Fruit fly (Drosophila melanogaster): ENCODE measurements around the gene Delta.

Gene Delta

DNA sequence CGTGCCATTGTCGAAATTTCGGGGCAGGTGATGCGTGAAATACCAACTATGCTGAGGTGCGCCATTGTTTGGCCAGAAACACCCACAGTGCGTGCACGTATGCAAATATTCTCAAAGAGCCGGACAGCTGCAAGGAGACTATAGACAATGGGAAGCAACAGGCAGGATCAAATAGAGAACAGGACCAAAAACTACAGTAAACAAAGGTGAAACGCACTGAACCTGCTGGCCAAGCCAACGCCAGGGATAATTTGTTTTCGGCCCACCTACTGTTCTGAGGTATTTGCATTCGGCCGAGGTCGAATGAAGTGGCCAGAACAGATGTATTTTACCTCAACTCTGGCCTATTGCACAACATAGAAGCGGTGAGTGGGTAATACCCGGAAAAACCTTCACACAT, 15.8 kb upstream of the Delta start:
- no peak for TF ChIP-seq ttk (optimal IDR thresholded peaks at IDR 0.05)
- no peak for TF ChIP-seq insv (optimal IDR thresholded peaks at IDR 0.05)
- TF ChIP-seq h (optimal IDR thresholded peaks at IDR 0.05), result no peak
- TF ChIP-seq Sin3A (optimal IDR thresholded peaks at IDR 0.05), result no peak
- no peak for TF ChIP-seq Myc (optimal IDR thresholded peaks at IDR 0.05)
- TF ChIP-seq psq (optimal IDR thresholded peaks at IDR 0.05), result no peak

DNA sequence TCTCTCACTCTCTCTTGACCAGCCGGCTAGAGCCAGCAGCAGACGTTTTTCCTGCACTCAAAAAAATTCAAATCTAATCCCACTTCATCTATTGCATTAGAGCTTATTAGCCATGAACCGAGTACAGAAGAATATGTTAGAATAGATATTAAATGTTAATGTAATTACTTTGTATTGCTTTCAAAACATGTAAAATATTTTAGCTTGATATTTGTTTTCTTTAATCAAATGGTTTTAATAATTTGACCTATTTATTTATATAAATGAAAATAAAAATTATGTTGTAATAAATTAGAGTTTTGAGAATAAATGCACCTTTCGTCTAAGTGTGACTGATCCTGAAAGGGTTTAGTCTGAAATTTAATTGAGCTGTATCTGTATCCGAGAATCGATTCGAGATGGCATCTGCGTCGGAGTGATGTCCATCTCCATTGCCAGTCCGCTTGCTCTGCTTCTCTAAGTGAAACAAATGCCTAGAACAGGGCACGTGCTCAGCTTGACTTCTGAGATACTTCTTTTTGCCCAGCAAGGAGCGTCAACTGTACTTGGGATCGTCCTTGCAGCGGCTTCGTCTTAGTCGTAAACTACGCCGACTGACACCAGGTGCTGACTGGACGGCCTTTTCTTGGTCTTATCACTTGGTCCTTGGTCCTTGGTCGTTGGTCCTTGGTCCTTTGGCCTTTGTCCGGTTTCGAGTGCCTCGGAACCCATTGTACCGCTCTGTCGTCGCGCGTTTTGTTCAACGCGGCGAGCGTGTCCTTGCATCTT, 14.5 kb upstream of the Delta start:
- TF ChIP-seq Sin3A (optimal IDR thresholded peaks at IDR 0.05), result no peak
- no peak for TF ChIP-seq insv (optimal IDR thresholded peaks at IDR 0.05)
- TF ChIP-seq Myc (optimal IDR thresholded peaks at IDR 0.05), result no peak
- TF ChIP-seq ttk (optimal IDR thresholded peaks at IDR 0.05), result no peak
- no peak for TF ChIP-seq h (optimal IDR thresholded peaks at IDR 0.05)
- TF ChIP-seq psq (optimal IDR thresholded peaks at IDR 0.05), result no peak

DNA sequence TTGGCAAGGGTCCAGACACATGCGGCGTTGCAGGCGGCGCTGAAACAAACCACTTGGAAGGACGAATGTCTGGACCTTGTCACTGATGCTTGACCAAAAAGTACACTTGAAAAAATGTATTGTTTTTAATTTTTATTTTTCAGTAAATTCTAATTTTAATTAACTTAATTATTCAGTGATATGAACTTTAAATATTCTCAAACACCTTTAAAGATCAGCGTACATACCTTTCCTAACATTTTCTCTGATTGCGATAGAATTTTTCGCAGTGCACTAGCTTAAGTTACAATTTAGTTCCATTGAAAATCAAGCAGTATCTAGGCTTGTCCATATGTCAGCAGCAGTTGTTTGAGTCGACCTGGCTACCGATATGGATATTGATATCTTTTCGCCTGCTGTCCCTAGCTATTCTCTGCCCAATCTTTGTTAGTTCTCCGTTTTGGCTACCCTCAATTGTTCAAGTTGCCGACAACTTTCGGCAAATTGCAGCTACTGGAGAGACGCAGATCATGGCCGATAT, 13.2 kb upstream of the Delta start:
- TF ChIP-seq insv (optimal IDR thresholded peaks at IDR 0.05) (no peak), Sin3A (optimal IDR thresholded peaks at IDR 0.05) (no peak), h (optimal IDR thresholded peaks at IDR 0.05) (no peak), ttk (optimal IDR thresholded peaks at IDR 0.05) (no peak), psq (optimal IDR thresholded peaks at IDR 0.05) (no peak), Myc (optimal IDR thresholded peaks at IDR 0.05) (no peak)

DNA sequence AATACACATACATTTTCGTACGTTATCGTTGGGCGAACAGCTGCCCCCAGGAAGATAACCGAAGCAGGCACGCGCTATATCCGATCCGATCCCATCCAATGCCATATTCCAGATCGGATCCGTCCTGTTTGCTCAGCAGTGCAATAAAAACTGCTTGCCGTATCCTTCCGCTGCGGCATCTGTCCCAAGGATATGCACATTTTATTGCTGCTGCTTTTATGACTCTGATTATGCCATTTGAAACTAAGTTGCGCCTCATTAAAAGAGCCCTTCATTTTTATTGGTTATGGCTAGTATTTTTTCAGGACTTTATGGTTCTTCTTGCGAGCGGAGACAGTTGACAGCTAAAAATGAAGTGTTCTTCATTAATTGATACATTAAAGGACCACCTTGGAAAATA, 9.5 kb upstream of the Delta start:
- no peak for TF ChIP-seq ttk (optimal IDR thresholded peaks at IDR 0.05)
- TF ChIP-seq psq (optimal IDR thresholded peaks at IDR 0.05), result no peak
- no peak for TF ChIP-seq insv (optimal IDR thresholded peaks at IDR 0.05)
- TF ChIP-seq Myc (optimal IDR thresholded peaks at IDR 0.05), result no peak

DNA sequence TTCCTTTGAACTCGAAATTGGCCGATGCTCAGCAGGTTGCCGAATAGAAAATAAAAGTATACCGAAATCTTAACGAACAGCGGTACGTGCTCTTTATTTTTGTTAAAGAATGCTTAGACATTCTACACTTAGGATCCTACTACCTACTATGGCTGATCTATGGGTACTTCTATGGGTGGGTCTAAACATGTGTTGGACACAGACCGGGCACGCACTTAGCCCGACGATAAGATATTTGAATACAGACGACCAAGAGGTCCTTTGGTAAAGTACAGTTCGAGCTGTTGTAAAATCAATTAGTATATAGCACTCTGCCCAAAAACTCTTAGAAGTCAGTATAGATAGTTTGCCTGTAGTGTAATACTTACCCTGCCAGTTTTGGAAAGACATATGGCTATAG, 6.5 kb upstream of the Delta start:
- no peak for TF ChIP-seq ttk (optimal IDR thresholded peaks at IDR 0.05)
- no peak for TF ChIP-seq Sin3A (optimal IDR thresholded peaks at IDR 0.05)
- no peak for TF ChIP-seq h (optimal IDR thresholded peaks at IDR 0.05)
- no peak for TF ChIP-seq psq (optimal IDR thresholded peaks at IDR 0.05)
- TF ChIP-seq Myc (optimal IDR thresholded peaks at IDR 0.05), result no peak
- no peak for TF ChIP-seq insv (optimal IDR thresholded peaks at IDR 0.05)

DNA sequence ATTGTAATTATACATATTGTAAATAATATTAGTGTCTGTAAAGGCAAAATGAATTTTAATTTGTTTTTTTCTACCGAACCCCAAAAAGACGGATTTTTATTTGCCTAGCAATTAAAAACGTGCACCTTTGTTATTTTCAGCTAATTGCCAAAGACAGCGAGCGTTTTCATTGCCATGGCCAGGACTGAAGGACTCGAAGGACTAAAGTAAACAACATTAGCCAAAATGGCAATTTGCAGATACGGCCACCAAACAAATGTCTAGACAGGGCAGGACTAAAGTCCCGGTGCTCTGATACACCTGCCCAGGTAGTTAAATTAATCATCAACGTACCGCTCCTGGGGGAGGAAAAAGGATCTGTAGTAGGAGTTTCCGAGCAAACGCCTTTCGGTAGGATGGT, 6.0 kb upstream of the Delta start:
- TF ChIP-seq Sin3A (optimal IDR thresholded peaks at IDR 0.05) (no peak), insv (optimal IDR thresholded peaks at IDR 0.05) (no peak), h (optimal IDR thresholded peaks at IDR 0.05) (no peak), ttk (optimal IDR thresholded peaks at IDR 0.05) (no peak), Myc (optimal IDR thresholded peaks at IDR 0.05) (no peak), psq (optimal IDR thresholded peaks at IDR 0.05) (no peak)

DNA sequence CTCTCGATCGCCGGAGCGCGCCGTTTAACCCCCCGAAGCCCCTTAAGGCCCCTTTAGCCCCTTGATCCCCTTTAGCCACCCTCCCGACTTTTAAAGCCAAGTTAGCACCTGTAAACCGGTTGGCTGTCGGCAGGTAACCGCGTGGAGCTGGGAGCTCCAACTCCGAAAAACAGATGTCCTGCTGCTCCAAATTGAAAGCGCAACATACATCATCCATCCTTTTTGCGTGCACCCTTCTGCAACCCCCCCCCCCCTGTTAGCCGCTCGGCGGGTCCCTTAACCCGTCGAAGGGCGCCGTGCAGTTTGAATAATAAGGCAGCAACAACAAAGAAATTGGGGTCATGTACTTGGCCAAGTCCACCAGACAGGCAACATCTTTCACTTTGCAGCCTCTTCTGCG, 2.7 kb upstream of the Delta start:
- no peak for TF ChIP-seq psq (optimal IDR thresholded peaks at IDR 0.05)
- no peak for TF ChIP-seq Myc (optimal IDR thresholded peaks at IDR 0.05)

DNA sequence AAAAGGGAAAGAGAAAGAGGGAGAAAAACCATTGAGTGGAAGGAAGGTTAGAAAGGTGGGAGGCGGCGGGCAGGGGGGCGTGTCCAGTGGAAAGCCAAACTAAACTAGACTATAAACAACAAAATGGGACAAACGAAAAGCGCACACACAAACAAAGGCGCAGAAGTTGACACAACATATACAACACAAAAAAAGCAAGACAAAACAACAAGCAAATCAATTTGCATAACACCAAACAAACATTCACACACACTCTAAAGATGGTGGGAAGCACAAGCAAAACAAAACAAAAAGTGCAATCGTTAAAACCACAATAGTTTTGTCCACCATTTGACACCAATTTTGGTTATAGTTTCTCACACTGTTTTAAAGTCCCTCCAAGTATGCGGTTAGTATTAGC, 3.6 kb downstream of the Delta start:
- no peak for TF ChIP-seq ttk (optimal IDR thresholded peaks at IDR 0.05)
- no peak for TF ChIP-seq insv (optimal IDR thresholded peaks at IDR 0.05)
- TF ChIP-seq Sin3A (optimal IDR thresholded peaks at IDR 0.05), result no peak
- TF ChIP-seq psq (optimal IDR thresholded peaks at IDR 0.05), result no peak
- no peak for TF ChIP-seq h (optimal IDR thresholded peaks at IDR 0.05)
- TF ChIP-seq Myc (optimal IDR thresholded peaks at IDR 0.05), result no peak

DNA sequence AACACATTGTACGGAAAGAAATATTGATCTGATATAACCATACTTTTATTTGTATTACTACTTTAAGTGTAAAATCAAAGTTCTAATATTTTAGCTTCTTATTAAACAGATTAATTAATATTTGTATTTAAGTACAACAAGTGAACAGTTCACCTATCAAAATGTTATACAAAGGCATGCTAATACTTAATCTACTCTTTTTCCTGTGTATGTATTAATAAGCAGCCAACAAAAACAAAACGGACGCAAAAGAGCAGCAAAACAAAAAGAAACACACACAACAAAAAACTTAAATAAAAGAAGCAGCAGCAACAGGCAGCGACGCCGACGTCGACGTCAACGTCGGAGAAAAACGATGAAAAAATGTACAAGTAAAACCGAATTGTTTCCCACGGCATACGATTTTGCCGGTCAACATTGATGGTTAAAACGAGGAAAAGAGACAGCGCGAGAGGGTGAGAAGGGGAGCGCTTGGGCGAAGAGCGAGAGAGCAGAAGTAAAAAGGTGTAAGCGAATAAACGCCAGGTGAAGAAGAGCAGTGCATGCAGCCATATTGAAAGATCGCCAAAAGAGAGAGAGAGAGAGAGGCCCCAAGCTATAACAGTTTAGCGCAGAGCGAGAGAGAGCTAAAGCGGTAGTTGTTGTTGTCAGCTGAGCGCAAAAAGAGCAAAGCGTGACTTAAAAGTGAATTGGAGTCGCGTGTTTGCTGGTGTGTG, 4.4 kb downstream of the Delta start:
- TF ChIP-seq psq (optimal IDR thresholded peaks at IDR 0.05) (no peak), Sin3A (optimal IDR thresholded peaks at IDR 0.05) (no peak), Myc (optimal IDR thresholded peaks at IDR 0.05) (no peak), ttk (optimal IDR thresholded peaks at IDR 0.05) (no peak), h (optimal IDR thresholded peaks at IDR 0.05) (no peak), insv (optimal IDR thresholded peaks at IDR 0.05) (no peak)

DNA sequence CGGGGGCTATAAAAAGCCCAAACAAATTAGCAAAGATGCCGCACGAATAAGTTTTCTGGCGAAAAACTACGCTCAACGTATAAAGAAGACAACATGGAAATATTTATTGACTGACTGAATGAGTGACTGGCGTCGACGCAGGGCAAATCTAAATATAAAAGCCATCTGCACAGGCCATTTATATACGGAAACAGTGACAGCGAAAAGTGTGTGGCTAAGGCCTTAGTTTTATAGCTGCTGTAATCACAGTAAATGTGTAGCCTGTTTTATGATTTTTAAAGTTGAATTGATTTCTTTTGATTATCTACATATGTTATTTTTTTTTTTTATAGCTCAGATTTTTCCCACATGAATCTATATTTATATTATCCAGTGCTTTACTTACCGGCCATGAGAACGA, 6.6 kb downstream of the Delta start:
- TF ChIP-seq insv (optimal IDR thresholded peaks at IDR 0.05) (no peak), Myc (optimal IDR thresholded peaks at IDR 0.05) (no peak), Sin3A (optimal IDR thresholded peaks at IDR 0.05) (no peak), ttk (optimal IDR thresholded peaks at IDR 0.05) (no peak), psq (optimal IDR thresholded peaks at IDR 0.05) (no peak), h (optimal IDR thresholded peaks at IDR 0.05) (no peak)

DNA sequence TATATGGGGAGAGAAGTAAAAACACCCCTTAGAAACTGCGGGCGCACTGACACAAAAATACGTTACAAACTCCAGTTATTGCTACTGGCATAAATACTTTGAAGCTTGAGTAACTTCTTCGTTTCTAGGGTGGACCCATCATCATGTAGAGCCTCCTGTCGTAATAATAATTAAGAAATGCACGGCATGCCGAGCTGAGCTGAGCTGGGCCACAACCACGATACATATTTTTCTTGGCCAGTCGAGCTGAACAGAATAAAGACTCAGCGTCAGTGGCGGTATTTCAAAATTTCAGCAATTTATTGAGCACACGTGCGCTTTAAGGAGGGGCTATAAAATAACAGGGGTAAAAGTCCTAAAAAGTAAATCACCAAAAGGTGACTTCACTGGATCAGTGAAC, 7.6 kb downstream of the Delta start:
- TF ChIP-seq h (optimal IDR thresholded peaks at IDR 0.05) (no peak), Myc (optimal IDR thresholded peaks at IDR 0.05) (no peak), insv (optimal IDR thresholded peaks at IDR 0.05) (no peak), Sin3A (optimal IDR thresholded peaks at IDR 0.05) (no peak), ttk (optimal IDR thresholded peaks at IDR 0.05) (no peak), psq (optimal IDR thresholded peaks at IDR 0.05) (no peak)

DNA sequence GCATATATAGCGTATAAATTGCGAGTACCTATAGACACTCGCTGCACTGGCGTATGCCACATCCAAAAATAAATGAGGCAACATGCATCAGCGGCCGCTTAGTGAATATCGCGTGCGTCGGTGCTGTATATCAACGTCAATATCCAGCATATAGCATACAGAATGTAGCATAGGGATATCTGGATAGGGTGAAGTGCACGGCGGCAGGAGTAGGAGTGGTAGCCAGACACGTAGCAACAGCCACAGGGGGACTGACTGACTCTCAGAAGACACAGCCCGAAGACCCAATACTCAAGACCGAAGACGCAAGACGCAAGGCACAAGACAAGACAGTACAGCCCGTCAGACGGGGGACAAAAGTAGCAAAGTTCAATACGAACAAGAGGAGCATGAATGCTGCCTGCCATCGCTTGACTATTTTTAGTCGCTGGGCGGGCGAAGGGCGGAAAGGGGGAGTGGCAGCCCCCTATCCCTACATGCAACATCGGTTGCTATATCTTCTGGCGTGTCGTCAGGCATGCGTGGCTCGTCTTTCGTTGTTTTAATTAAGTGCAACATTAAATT, 8.8 kb downstream of the Delta start:
- no peak for TF ChIP-seq h (optimal IDR thresholded peaks at IDR 0.05)
- no peak for TF ChIP-seq insv (optimal IDR thresholded peaks at IDR 0.05)
- TF ChIP-seq Sin3A (optimal IDR thresholded peaks at IDR 0.05), result no peak
- no peak for TF ChIP-seq ttk (optimal IDR thresholded peaks at IDR 0.05)
- no peak for TF ChIP-seq psq (optimal IDR thresholded peaks at IDR 0.05)
- TF ChIP-seq Myc (optimal IDR thresholded peaks at IDR 0.05), result no peak

Measured in Kc167 (cell line).